Worm (Caenorhabditis elegans) whole organism, L1 larva: ENCODE data around the gene F59B10.2.

Experiments
- C04F5.9 ChIP-seq: sonication (generic microtip); optimal IDR thresholded peaks from 2 replicates; lab custom pipeline; 2016; ENCODE audit warnings: missing genetic modification characterization, missing compliant biosample characterization
- F16B12.6 ChIP-seq: fragments of 150-350 bp; optimal IDR thresholded peaks from 2 replicates; lab custom pipeline; 2014; ENCODE audit warnings: missing biosample characterization, missing genetic modification characterization
- Y116A8C.19 ChIP-seq: sonication (generic microtip); optimal IDR thresholded peaks from 2 replicates; lab custom pipeline; 2016; ENCODE audit warnings: missing compliant biosample characterization, missing genetic modification characterization, borderline replicate concordance
- aly-2 ChIP-seq: fragments of 150-350 bp; optimal IDR thresholded peaks from 2 replicates; lab custom pipeline; 2014; ENCODE audit warnings: missing biosample characterization, missing genetic modification characterization
- ama-1 ChIP-seq: fragments of 150-350 bp; optimal IDR thresholded peaks from 2 replicates; lab custom pipeline; 2014
- blmp-1 ChIP-seq: fragments of 150-350 bp; optimal IDR thresholded peaks from 2 replicates; lab custom pipeline; 2014; ENCODE audit warnings: missing biosample characterization, missing genetic modification characterization
- ceh-88 ChIP-seq: fragments of 200-800 bp; sonication (Bioruptor generic); IDR thresholded peaks from 2 replicates; pipeline ENCODE4 v1.3.6; 2022; ENCODE audit warnings: missing genetic modification characterization, missing compliant biosample characterization
- dpl-1 ChIP-seq, 3 experiments: fragments of 150-350 bp in 2 of 3; sonication (generic microtip) in 1 of 3; optimal IDR thresholded peaks; 2 replicates each; lab custom pipeline; 2014 to 2017; ENCODE audit warnings: missing biosample characterization in 3 of 3, missing genetic modification characterization in 3 of 3, missing genetic modification reagents in 3 of 3
- dsc-1 ChIP-seq: sonication (generic microtip); optimal IDR thresholded peaks from 2 replicates; lab custom pipeline; 2016; ENCODE audit warnings: mild to moderate bottlenecking, missing genetic modification characterization, missing compliant biosample characterization
- egl-27 ChIP-seq, 2 experiments: fragments of 150-350 bp in 1 of 2; sonication (generic microtip); optimal IDR thresholded peaks; 3 replicates each; lab custom pipeline; 2017 to 2018; ENCODE audit warnings: missing biosample characterization in 2 of 2, missing genetic modification characterization in 2 of 2, missing genetic modification reagents in 2 of 2
- ets-5 ChIP-seq: fragments of 200-800 bp; sonication (Bioruptor generic); IDR thresholded peaks from 2 replicates; pipeline ENCODE4 v1.3.6; 2022; ENCODE audit warnings: missing genetic modification characterization, missing compliant biosample characterization
- fkh-4 ChIP-seq: sonication (generic microtip); optimal IDR thresholded peaks from 2 replicates; lab custom pipeline; 2016; ENCODE audit warnings: missing compliant biosample characterization, missing genetic modification characterization, borderline replicate concordance
- lin-13 ChIP-seq: fragments of 150-350 bp; optimal IDR thresholded peaks from 2 replicates; lab custom pipeline; 2014; ENCODE audit warnings: missing biosample characterization, missing genetic modification reagents, missing genetic modification characterization
- lin-14 ChIP-seq: fragments of 200-800 bp; sonication (Bioruptor generic); optimal IDR thresholded peaks from 2 replicates; lab custom pipeline; 2018; ENCODE audit warnings: mild to moderate bottlenecking, missing genetic modification characterization, moderate library complexity, missing compliant biosample characterization
- lin-15B ChIP-seq: fragments of 150-350 bp; sonication (generic microtip); optimal IDR thresholded peaks from 3 replicates; lab custom pipeline; 2014; ENCODE audit warnings: missing biosample characterization, missing genetic modification characterization
- lin-39 ChIP-seq: fragments of 150-350 bp; optimal IDR thresholded peaks from 2 replicates; lab custom pipeline; 2014; ENCODE audit warnings: missing biosample characterization, missing genetic modification reagents, missing genetic modification characterization
- lsy-2 ChIP-seq, 2 experiments: fragments of 150-350 bp; optimal IDR thresholded peaks; 2 replicates each; lab custom pipeline; 2014; ENCODE audit warnings: missing biosample characterization in 2 of 2, missing genetic modification characterization in 2 of 2
- mab-9 ChIP-seq: fragments of 200-800 bp; sonication (Bioruptor generic); IDR thresholded peaks from 2 replicates; pipeline ENCODE4 v1.3.6; 2022; ENCODE audit warnings: missing genetic modification reagents, missing genetic modification characterization, missing compliant biosample characterization
- mdl-1 ChIP-seq, 2 experiments: fragments of 150-350 bp; optimal IDR thresholded peaks; 2 replicates each; lab custom pipeline; 2014 to 2017; ENCODE audit warnings: missing biosample characterization in 2 of 2, missing genetic modification characterization in 2 of 2, inconsistent platforms in 1 of 2
- nhr-19 ChIP-seq: fragments of 200-800 bp; sonication (Bioruptor generic); conservative IDR thresholded peaks from 2 replicates; pipeline ENCODE4 v1.3.6; 2022; ENCODE audit warnings: missing genetic modification characterization, missing compliant biosample characterization
- nhr-28 ChIP-seq: fragments of 150-350 bp; optimal IDR thresholded peaks from 2 replicates; lab custom pipeline; 2014; ENCODE audit warnings: missing biosample characterization, missing genetic modification characterization
- nhr-77 ChIP-seq: fragments of 150-350 bp; optimal IDR thresholded peaks from 2 replicates; lab custom pipeline; 2014; ENCODE audit warnings: missing biosample characterization, missing genetic modification characterization
- nhr-90 ChIP-seq: sonication (generic microtip); optimal IDR thresholded peaks from 2 replicates; lab custom pipeline; 2016; ENCODE audit warnings: mild to moderate bottlenecking, missing genetic modification characterization, missing compliant biosample characterization; ENCODE audit not compliant: poor library complexity
- pag-3 ChIP-seq: sonication (generic microtip); optimal IDR thresholded peaks from 2 replicates; lab custom pipeline; 2017; ENCODE audit warnings: missing genetic modification characterization, mild to moderate bottlenecking, missing compliant biosample characterization, antibody characterized with exemption, borderline replicate concordance; ENCODE audit not compliant: insufficient read depth
- pqm-1 ChIP-seq: sonication (generic microtip); optimal IDR thresholded peaks from 3 replicates; lab custom pipeline; 2017; ENCODE audit warnings: missing biosample characterization, missing genetic modification characterization
- rnt-1 ChIP-seq: sonication (generic microtip); optimal IDR thresholded peaks from 2 replicates; lab custom pipeline; 2016; ENCODE audit warnings: mild to moderate bottlenecking, missing genetic modification characterization, moderate library complexity, missing compliant biosample characterization
- skn-1 ChIP-seq: fragments of 150-350 bp; optimal IDR thresholded peaks from 2 replicates; lab custom pipeline; 2014; ENCODE audit warnings: missing biosample characterization, missing genetic modification characterization
- sox-4 ChIP-seq: sonication (generic microtip); optimal IDR thresholded peaks from 2 replicates; lab custom pipeline; 2016; ENCODE audit warnings: missing genetic modification characterization, missing compliant biosample characterization
- sptf-1 ChIP-seq: fragments of 150-350 bp; optimal IDR thresholded peaks from 2 replicates; lab custom pipeline; 2014; ENCODE audit warnings: missing biosample characterization, missing genetic modification characterization
- sup-37 ChIP-seq: fragments of 200-800 bp; sonication (Bioruptor generic); optimal IDR thresholded peaks from 2 replicates; lab custom pipeline; 2018; ENCODE audit warnings: mild to moderate bottlenecking, missing genetic modification characterization, missing compliant biosample characterization
- swsn-7 ChIP-seq: sonication (generic microtip); optimal IDR thresholded peaks from 2 replicates; lab custom pipeline; 2016; ENCODE audit warnings: missing genetic modification characterization, missing compliant biosample characterization
- tbx-2 ChIP-seq: sonication (generic microtip); optimal IDR thresholded peaks from 2 replicates; lab custom pipeline; 2016; ENCODE audit warnings: missing genetic modification characterization, missing compliant biosample characterization
- tlp-1 ChIP-seq: fragments of 150-350 bp; optimal IDR thresholded peaks from 2 replicates; lab custom pipeline; 2014; ENCODE audit warnings: missing biosample characterization, missing genetic modification characterization
- unc-30 ChIP-seq: sonication (generic microtip); optimal IDR thresholded peaks from 2 replicates; lab custom pipeline; 2017; ENCODE audit warnings: missing biosample characterization, missing genetic modification characterization
- unc-62 ChIP-seq: fragments of 150-350 bp; optimal IDR thresholded peaks from 2 replicates; lab custom pipeline; 2014; ENCODE audit warnings: missing biosample characterization, missing genetic modification reagents, missing genetic modification characterization
- unc-98 ChIP-seq: fragments of 200-800 bp; sonication (Bioruptor generic); IDR thresholded peaks from 2 replicates; pipeline ENCODE4 v1.3.6; 2022; ENCODE audit warnings: missing genetic modification characterization, missing compliant biosample characterization
- xbp-1 ChIP-seq: sonication (generic microtip); optimal IDR thresholded peaks from 2 replicates; lab custom pipeline; 2016; ENCODE audit warnings: missing genetic modification characterization, missing compliant biosample characterization
- zag-1 ChIP-seq: fragments of 150-350 bp; optimal IDR thresholded peaks from 2 replicates; lab custom pipeline; 2014; ENCODE audit warnings: missing biosample characterization, missing genetic modification characterization
- ztf-11 ChIP-seq, 2 experiments: sonication (generic microtip); optimal IDR thresholded peaks; 2 replicates each; lab custom pipeline; 2016 to 2017; ENCODE audit warnings: missing genetic modification characterization in 2 of 2, missing biosample characterization in 1 of 2, missing compliant biosample characterization in 1 of 2

The F59B10.2 gene

DNA sequence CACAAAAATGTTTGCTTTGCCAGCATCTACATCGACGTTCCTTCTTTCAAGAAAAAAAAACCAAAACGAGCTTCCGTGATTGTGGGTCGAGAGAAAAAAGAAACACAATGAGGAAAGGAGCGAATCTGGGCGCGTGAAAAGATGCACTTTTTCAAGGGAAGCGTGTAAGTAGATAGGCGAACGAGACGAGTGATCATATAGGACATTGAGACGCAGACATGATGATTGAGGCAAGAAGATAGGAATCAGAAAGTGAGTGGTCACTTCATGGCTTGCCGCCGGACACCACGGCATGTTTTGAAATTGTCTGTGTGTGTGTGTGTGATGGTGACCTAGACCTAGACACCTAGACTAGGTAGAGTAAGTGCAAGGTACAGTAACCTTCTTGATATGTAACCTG, 8.1 kb downstream of the F59B10.2 start (continued):
- TF ChIP-seq nhr-90, result peak; percentile 1
- TF ChIP-seq aly-2 (tag; lab: Kevin White, UChicago), result no peak
- TF ChIP-seq mdl-1 (tag; optimal IDR thresholded peaks at IDR 0.05; lab: Kevin White, UChicago), result peak in 1 of 2 experiments; percentile 65
- no peak for TF ChIP-seq ztf-11 (tag; optimal IDR thresholded peaks at IDR 0.05; lab: Kevin White, UChicago)
- no peak for TF ChIP-seq dpl-1 (GFP tag; optimal IDR thresholded peaks at IDR 0.05; lab: Kevin White, UChicago)
- peak; percentile 22 for TF ChIP-seq swsn-7 (tag; lab: Kevin White, UChicago)
- peak; percentile 94 for TF ChIP-seq blmp-1 (tag; lab: Kevin White, UChicago)
- no peak for TF ChIP-seq lin-13 (GFP tag; lab: Kevin White, UChicago)
- TF ChIP-seq F16B12.6, result no peak
- peak; percentile 71 for TF ChIP-seq rnt-1
- TF ChIP-seq lsy-2 (tag; optimal IDR thresholded peaks at IDR 0.05; lab: Kevin White, UChicago), result peak; percentile 18 to 41
- TF ChIP-seq nhr-28 (tag; lab: Kevin White, UChicago), result no peak
- no peak for TF ChIP-seq C04F5.9
- peak; percentile 92 for TF ChIP-seq lin-14 (GFP tag; lab: Kevin White, UChicago)
- TF ChIP-seq lin-15B (tag; lab: Kevin White, UChicago), result no peak
- no peak for TF ChIP-seq sptf-1 (tag; lab: Kevin White, UChicago)
- TF ChIP-seq skn-1 (tag; lab: Kevin White, UChicago), result peak; percentile 8
- no peak for TF ChIP-seq nhr-19 (GFP tag; lab: Robert Waterston, UW)
- peak; percentile 11 for TF ChIP-seq nhr-77 (tag; lab: Kevin White, UChicago)
- TF ChIP-seq unc-30, result no peak
- no peak for TF ChIP-seq Y116A8C.19 (tag; lab: Kevin White, UChicago)
- TF ChIP-seq ceh-88, result no peak
- no peak for TF ChIP-seq sup-37 (GFP tag; lab: Kevin White, UChicago)
- TF ChIP-seq ets-5, result no peak
- TF ChIP-seq lin-39 (tag; lab: Kevin White, UChicago), result no peak
- no peak for TF ChIP-seq mab-9 (GFP tag; lab: Robert Waterston, UW)
- TF ChIP-seq zag-1 (tag; lab: Kevin White, UChicago), result no peak
- peak; percentile 4 for TF ChIP-seq xbp-1
- TF ChIP-seq dsc-1 (tag; lab: Kevin White, UChicago), result no peak
- no peak for TF ChIP-seq egl-27 (tag; optimal IDR thresholded peaks at IDR 0.05; lab: Kevin White, UChicago)
- TF ChIP-seq tbx-2 (tag; lab: Kevin White, UChicago), result no peak
- no peak for TF ChIP-seq pag-3 (tag; lab: Kevin White, UChicago)

DNA sequence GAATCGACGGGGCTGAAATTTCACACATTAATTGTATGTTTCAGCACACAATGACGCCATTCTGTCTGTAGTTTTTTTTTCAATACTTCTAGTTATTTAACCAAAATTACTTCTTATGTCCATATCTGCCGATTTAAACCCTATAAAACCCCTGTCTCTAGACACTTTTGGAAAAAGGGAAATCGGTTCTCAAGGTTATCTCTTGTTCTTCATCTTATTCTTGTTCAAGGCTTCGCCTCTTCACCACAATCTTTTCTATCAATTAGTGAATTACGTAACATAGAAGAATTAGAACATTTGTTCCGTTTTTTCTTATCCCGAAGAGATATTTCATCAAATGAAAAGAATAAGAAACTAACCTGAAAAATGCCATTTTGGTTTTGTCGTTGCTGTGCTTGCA, 9.0 kb downstream of the F59B10.2 start:
- TF ChIP-seq fkh-4 (tag; lab: Kevin White, UChicago) (no peak), blmp-1 (tag; lab: Kevin White, UChicago) (peak; percentile 85)

- TF ChIP-seq tlp-1 (tag; lab: Kevin White, UChicago), result no peak
- TF ChIP-seq pqm-1 (tag; lab: Kevin White, UChicago), result no peak
- no peak for TF ChIP-seq unc-62
- TF ChIP-seq ama-1 (lab: Kevin White, UChicago), result no peak
- no peak for TF ChIP-seq unc-98 (GFP tag; lab: Robert Waterston, UW)
- no peak for TF ChIP-seq zag-1 (tag; lab: Kevin White, UChicago)
- TF ChIP-seq skn-1 (tag; lab: Kevin White, UChicago), result no peak
- TF ChIP-seq sox-4 (tag; lab: Kevin White, UChicago), result no peak
- no peak for TF ChIP-seq dpl-1 (GFP tag; optimal IDR thresholded peaks at IDR 0.05; lab: Kevin White, UChicago)
Observed at ce11 chrII:10495912-10496311, 13.7 kb downstream of the F59B10.2 start, which contains the start of gene ZK666.12. Gene ZK666.12, plus strand, starts transcription at chrII:10496212.
